Fruit fly (Drosophila melanogaster) whole organism, embryonic: ENCODE results near the gene CG16779.

Source experiments
- CG11398 ChIP-seq: fragments of 200-800 bp; sonication (Bioruptor generic); optimal IDR thresholded peaks from 2 replicates; lab custom pipeline; 2016; ENCODE audit warnings: missing biosample characterization, missing genetic modification characterization
- CG13123 ChIP-seq: fragments of 200-800 bp; sonication (Bioruptor generic); optimal IDR thresholded peaks from 2 replicates; lab custom pipeline; 2016; ENCODE audit warnings: missing biosample characterization, missing genetic modification characterization
- CG14014 ChIP-seq: fragments of 200-800 bp; sonication (Bioruptor generic); IDR thresholded peaks from 2 replicates; pipeline ENCODE4 v1.3.6; 2022; ENCODE audit warnings: missing biosample characterization, missing genetic modification characterization
- CG16815 ChIP-seq: fragments of 200-800 bp; sonication (Bioruptor generic); optimal IDR thresholded peaks from 3 replicates; lab custom pipeline; 2017; ENCODE audit warnings: missing biosample characterization, mild to moderate bottlenecking, missing genetic modification characterization
- CG17829 ChIP-seq: fragments of 200-800 bp; optimal IDR thresholded peaks from 2 replicates; lab custom pipeline; 2019; ENCODE audit warnings: missing biosample characterization, mild to moderate bottlenecking, missing genetic modification characterization, moderate library complexity
- CG1832 ChIP-seq: fragments of 200-800 bp; sonication (Bioruptor generic); optimal IDR thresholded peaks from 2 replicates; lab custom pipeline; 2017; ENCODE audit warnings: missing biosample characterization, mild to moderate bottlenecking, missing genetic modification characterization, inconsistent platforms
- CG18619 ChIP-seq: fragments of 200-800 bp; sonication (Bioruptor generic); optimal IDR thresholded peaks from 3 replicates; lab custom pipeline; 2017; ENCODE audit warnings: missing biosample characterization, mild to moderate bottlenecking, missing genetic modification characterization
- CG2199 ChIP-seq: fragments of 200-800 bp; sonication (Bioruptor generic); IDR thresholded peaks from 3 replicates; pipeline ENCODE4 v1.3.6; 2022; ENCODE audit warnings: missing biosample characterization, missing genetic modification characterization
- CG30431 ChIP-seq: fragments of 200-800 bp; sonication (Bioruptor generic); optimal IDR thresholded peaks from 2 replicates; lab custom pipeline; 2017; ENCODE audit warnings: missing biosample characterization, missing genetic modification characterization
- CG31224 ChIP-seq: fragments of 200-800 bp; sonication (Bioruptor generic); IDR thresholded peaks from 2 replicates; pipeline ENCODE4 v1.3.6; 2022; ENCODE audit warnings: missing biosample characterization, missing genetic modification characterization
- CG4730 ChIP-seq: fragments of 200-800 bp; sonication (Bioruptor generic); IDR thresholded peaks from 2 replicates; pipeline ENCODE4 v1.3.6; 2022; ENCODE audit warnings: missing biosample characterization, missing genetic modification characterization
- CG8924 ChIP-seq: fragments of 200-800 bp; optimal IDR thresholded peaks from 3 replicates; lab custom pipeline; 2019; ENCODE audit warnings: missing biosample characterization, mild to moderate bottlenecking, missing genetic modification characterization, moderate library complexity
- Camta ChIP-seq: fragments of 200-800 bp; sonication (Bioruptor generic); optimal IDR thresholded peaks from 2 replicates; lab custom pipeline; 2016; ENCODE audit warnings: missing biosample characterization, missing genetic modification characterization
- Dbx ChIP-seq: fragments of 200-800 bp; sonication (Bioruptor generic); IDR thresholded peaks from 3 replicates; pipeline ENCODE4 v1.3.6; 2022; ENCODE audit warnings: missing biosample characterization, missing genetic modification characterization
- Dip3 ChIP-seq: fragments of 200-800 bp; sonication (Bioruptor generic); optimal IDR thresholded peaks from 3 replicates; lab custom pipeline; 2016; ENCODE audit warnings: missing biosample characterization, missing genetic modification characterization
- E2f1 ChIP-seq: fragments of 200-800 bp; sonication (Bioruptor generic); IDR thresholded peaks from 2 replicates; pipeline ENCODE4 v1.3.6; 2022; ENCODE audit warnings: missing biosample characterization, missing genetic modification characterization
- Fer3 ChIP-seq: fragments of 200-800 bp; sonication (Bioruptor generic); optimal IDR thresholded peaks from 2 replicates; lab custom pipeline; 2018; ENCODE audit warnings: missing biosample characterization, mild to moderate bottlenecking, missing genetic modification characterization, moderate library complexity
- H15 ChIP-seq: fragments of 200-800 bp; sonication (Bioruptor generic); IDR thresholded peaks from 3 replicates; pipeline ENCODE4 v1.3.6; 2022; ENCODE audit warnings: missing biosample characterization, missing genetic modification characterization
- Hmr ChIP-seq: fragments of 200-800 bp; sonication (Bioruptor generic); optimal IDR thresholded peaks from 3 replicates; lab custom pipeline; 2017; ENCODE audit warnings: mild to moderate bottlenecking, missing biosample characterization, missing genetic modification reagents, missing genetic modification characterization
- Mad ChIP-seq: fragments of 200-800 bp; sonication (Bioruptor generic); optimal IDR thresholded peaks from 2 replicates; lab custom pipeline; 2016; ENCODE audit warnings: missing biosample characterization, missing genetic modification characterization
- Mes4 ChIP-seq: fragments of 200-800 bp; sonication (Bioruptor generic); optimal IDR thresholded peaks from 2 replicates; lab custom pipeline; 2016; ENCODE audit warnings: missing biosample characterization, missing genetic modification characterization
- Oli ChIP-seq: fragments of 200-800 bp; sonication (Bioruptor generic); optimal IDR thresholded peaks from 2 replicates; lab custom pipeline; 2018; ENCODE audit warnings: missing biosample characterization, mild to moderate bottlenecking, missing genetic modification characterization, moderate library complexity
- Optix ChIP-seq: fragments of 200-800 bp; sonication (Bioruptor generic); IDR thresholded peaks from 3 replicates; pipeline ENCODE4 v1.3.6; 2022; ENCODE audit warnings: missing biosample characterization, missing genetic modification characterization
- Scr ChIP-seq: fragments of 200-800 bp; sonication (Bioruptor generic); IDR thresholded peaks from 2 replicates; pipeline ENCODE4 v1.3.6; 2022; ENCODE audit warnings: missing biosample characterization, missing genetic modification characterization; ENCODE audit not compliant: partially characterized antibody
- Six4 ChIP-seq: fragments of 200-800 bp; sonication (Bioruptor generic); optimal IDR thresholded peaks from 2 replicates; lab custom pipeline; 2016; ENCODE audit warnings: missing biosample characterization, missing genetic modification characterization
- Tbp ChIP-seq: fragments of >200 bp; optimal IDR thresholded peaks from 2 replicates; lab custom pipeline; 2018; ENCODE audit warnings: missing biosample characterization, missing genetic modification characterization
- bab2 ChIP-seq: fragments of 200-800 bp; sonication (Bioruptor generic); optimal IDR thresholded peaks from 2 replicates; lab custom pipeline; 2016; ENCODE audit warnings: missing biosample characterization, missing genetic modification characterization
- br ChIP-seq: fragments of >200 bp; optimal IDR thresholded peaks from 2 replicates; lab custom pipeline; 2017
- bsh ChIP-seq, 2 experiments: fragments of 200-800 bp; sonication (Bioruptor generic); optimal IDR thresholded peaks; 2 replicates each; lab custom pipeline; 2017 to 2018; ENCODE audit warnings: mild to moderate bottlenecking in 2 of 2, missing biosample characterization in 2 of 2, missing genetic modification characterization in 2 of 2, moderate library complexity in 1 of 2
- ci ChIP-seq: fragments of 200-800 bp; sonication (Bioruptor generic); IDR thresholded peaks from 3 replicates; pipeline ENCODE4 v1.3.6; 2022; ENCODE audit warnings: missing biosample characterization, missing genetic modification characterization
- crp ChIP-seq, 2 experiments: fragments of 200-800 bp; sonication (Bioruptor generic); optimal IDR thresholded peaks; 2 replicates in 1 of 2; 3 replicates in 1 of 2; lab custom pipeline; 2017; ENCODE audit warnings: missing biosample characterization in 2 of 2, missing genetic modification characterization in 2 of 2, mild to moderate bottlenecking in 1 of 2, moderate library complexity in 1 of 2
- gfzf ChIP-seq: fragments of 200-800 bp; sonication (Bioruptor generic); optimal IDR thresholded peaks from 2 replicates; lab custom pipeline; 2016; ENCODE audit warnings: missing biosample characterization, mild to moderate bottlenecking, missing genetic modification characterization, moderate library complexity
- gsb-n ChIP-seq: fragments of 200-800 bp; sonication (Bioruptor generic); optimal IDR thresholded peaks from 3 replicates; lab custom pipeline; 2018; ENCODE audit warnings: missing biosample characterization, mild to moderate bottlenecking, missing genetic modification characterization
- hb ChIP-seq: fragments of 200-800 bp; sonication (Bioruptor generic); IDR thresholded peaks from 3 replicates; pipeline ENCODE4 v1.3.6; 2022; ENCODE audit warnings: missing biosample characterization, missing genetic modification characterization; ENCODE audit not compliant: partially characterized antibody
- lov ChIP-seq, 2 experiments: fragments of 200-800 bp in 1 of 2; fragments of >200 bp in 1 of 2; sonication (Bioruptor generic) in 1 of 2; IDR thresholded peaks in 1 of 2; optimal IDR thresholded peaks in 1 of 2; 2 replicates in 1 of 2; 3 replicates in 1 of 2; pipeline versions ENCODE4 v1.3.6 to Lab custom; 2017 to 2022; ENCODE audit warnings: missing biosample characterization in 1 of 2, missing genetic modification characterization in 1 of 2
- nerfin-2 ChIP-seq: fragments of 200-800 bp; sonication (Bioruptor generic); IDR thresholded peaks from 2 replicates; pipeline ENCODE4 v1.3.6; 2022; ENCODE audit warnings: missing biosample characterization, missing genetic modification characterization; ENCODE audit not compliant: partially characterized antibody
- otp ChIP-seq: fragments of 200-800 bp; sonication (Bioruptor generic); IDR thresholded peaks from 3 replicates; pipeline ENCODE4, ENCODE4 v1.3.6; 2022; ENCODE audit warnings: missing biosample characterization, missing genetic modification characterization
- phol ChIP-seq: fragments of 200-800 bp; sonication (Bioruptor generic); optimal IDR thresholded peaks from 3 replicates; lab custom pipeline; 2018; ENCODE audit warnings: missing biosample characterization, mild to moderate bottlenecking, missing genetic modification characterization, moderate library complexity
- pita ChIP-seq: fragments of 200-800 bp; sonication (Bioruptor generic); optimal IDR thresholded peaks from 2 replicates; lab custom pipeline; 2017; ENCODE audit warnings: missing biosample characterization, mild to moderate bottlenecking, missing genetic modification characterization
- pzg ChIP-seq: fragments of 200-800 bp; sonication (Bioruptor generic); optimal IDR thresholded peaks from 3 replicates; lab custom pipeline; 2018; ENCODE audit warnings: missing biosample characterization, mild to moderate bottlenecking, missing genetic modification characterization, moderate library complexity
- sens ChIP-seq: fragments of 200-800 bp; sonication (Bioruptor generic); peaks from one replicate; lab custom pipeline; 2016; ENCODE audit warnings: missing biosample characterization, missing genetic modification characterization
- sqz ChIP-seq: fragments of 200-800 bp; sonication (Bioruptor generic); optimal IDR thresholded peaks from 3 replicates; lab custom pipeline; 2018; ENCODE audit warnings: missing biosample characterization, mild to moderate bottlenecking, missing genetic modification characterization
- sr ChIP-seq: fragments of 200-800 bp; sonication (Bioruptor generic); IDR thresholded peaks from 3 replicates; pipeline ENCODE4 v1.3.6; 2022; ENCODE audit warnings: missing biosample characterization, missing genetic modification characterization
- tin ChIP-seq: fragments of 200-800 bp; sonication (Bioruptor generic); optimal IDR thresholded peaks from 3 replicates; lab custom pipeline; 2016; ENCODE audit warnings: missing biosample characterization, missing genetic modification characterization
- trem ChIP-seq: fragments of 200-800 bp; optimal IDR thresholded peaks from 3 replicates; lab custom pipeline; 2019; ENCODE audit warnings: missing biosample characterization, mild to moderate bottlenecking, missing genetic modification characterization, moderate library complexity
- ttk ChIP-seq: fragments of 200-800 bp; sonication (Bioruptor generic); IDR thresholded peaks from 2 replicates; pipeline ENCODE4 v2.1.2; 2022; ENCODE audit warnings: missing biosample characterization, missing genetic modification characterization
- twi ChIP-seq: fragments of 200-800 bp; optimal IDR thresholded peaks from 2 replicates; lab custom pipeline; 2019; ENCODE audit warnings: missing biosample characterization, mild to moderate bottlenecking, missing genetic modification characterization, moderate library complexity
- unc-4 ChIP-seq: fragments of 200-800 bp; sonication (Bioruptor generic); IDR thresholded peaks from 2 replicates; pipeline ENCODE4 v1.3.6; 2022; ENCODE audit warnings: missing biosample characterization, missing genetic modification characterization; ENCODE audit not compliant: partially characterized antibody
- vvl ChIP-seq: fragments of 200-800 bp; sonication (Bioruptor generic); IDR thresholded peaks from 2 replicates; pipeline ENCODE4 v1.3.6; 2022; ENCODE audit warnings: missing biosample characterization, missing genetic modification characterization
- wor ChIP-seq: fragments of 200-800 bp; sonication (Bioruptor generic); IDR thresholded peaks from 2 replicates; pipeline ENCODE4 v1.3.6; 2022; ENCODE audit warnings: missing biosample characterization, missing genetic modification characterization
- z ChIP-seq: fragments of 200-800 bp; sonication (Bioruptor generic); IDR thresholded peaks from 3 replicates; pipeline ENCODE4 v1.3.6; 2022; ENCODE audit warnings: missing biosample characterization, missing genetic modification characterization

Gene CG16779

DNA sequence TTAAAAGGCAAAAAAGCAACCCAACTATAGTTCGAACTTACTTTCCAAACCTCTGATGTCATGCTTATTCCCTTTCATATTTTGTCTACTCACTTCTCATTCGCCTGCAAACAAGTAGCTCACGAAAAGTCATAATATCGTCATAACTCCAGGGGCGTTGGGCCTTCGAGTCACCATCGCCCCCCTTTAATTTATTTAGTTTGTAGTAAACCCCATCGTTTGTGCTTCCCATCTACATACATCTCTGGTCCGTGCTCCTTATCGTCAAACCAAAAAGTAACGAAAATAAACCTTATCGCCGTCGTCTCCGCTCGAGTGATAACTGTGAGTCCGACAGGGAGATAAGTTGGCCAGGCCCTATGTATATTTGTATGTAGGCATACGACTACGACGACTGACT, 64.5 kb downstream of the CG16779 start (continued):
- peak; percentile 69 for TF ChIP-seq CG18619 (GFP tag; lab: Kevin White, UChicago)
- peak; percentile 15 for TF ChIP-seq pzg (GFP tag; lab: Kevin White, UChicago)
- peak; percentile 85 for TF ChIP-seq Dbx (GFP tag; lab: Robert Waterston, UW)
- peak; percentile 34 for TF ChIP-seq Six4 (GFP tag; lab: Kevin White, UChicago)
- peak; percentile 76 for TF ChIP-seq Hmr (GFP tag; lab: Kevin White, UChicago)
- TF ChIP-seq CG13123 (GFP tag; lab: Kevin White, UChicago), result no peak
- peak; percentile 66 for TF ChIP-seq Dip3 (GFP tag; lab: Kevin White, UChicago)
- TF ChIP-seq bab2, result peak; percentile 55
- no peak for TF ChIP-seq z
- no peak for TF ChIP-seq br
- peak; percentile 38 for TF ChIP-seq Mad (GFP tag; lab: Kevin White, UChicago)
- TF ChIP-seq CG2199 (GFP tag; lab: Robert Waterston, UW), result no peak; the same call in 1 of the 3 replicates
- TF ChIP-seq pita (GFP tag; lab: Kevin White, UChicago), result no peak
- TF ChIP-seq Tbp (GFP tag; lab: Kevin White, UChicago), result no peak
- peak; percentile 14 for TF ChIP-seq sqz
- TF ChIP-seq trem (tag; lab: Kevin White, UChicago), result no peak
- TF ChIP-seq gfzf (GFP tag; lab: Kevin White, UChicago), result no peak
- TF ChIP-seq Optix (GFP tag; lab: Robert Waterston, UW), result 0 out of 3 replicates have a peak, but pooled peaks have one; percentile 47
- TF ChIP-seq Camta, result peak; percentile 31
- peak; percentile 31 for TF ChIP-seq phol (tag; lab: Kevin White, UChicago)
- no peak for TF ChIP-seq Mes4 (GFP tag; lab: Kevin White, UChicago)
- peak; percentile 84 for TF ChIP-seq ci
- no peak for TF ChIP-seq CG30431 (GFP tag; lab: Kevin White, UChicago)
- peak; percentile 62; the same call in 1 of the 3 replicates for TF ChIP-seq otp (GFP tag; lab: Robert Waterston, UW)
- no peak for TF ChIP-seq gsb-n (tag; lab: Kevin White, UChicago)
- TF ChIP-seq twi (tag; lab: Kevin White, UChicago), result no peak
- no peak for TF ChIP-seq nerfin-2 (GFP tag; lab: Robert Waterston, UW)
- TF ChIP-seq CG31224 (GFP tag; lab: Robert Waterston, UW), result peak; percentile 31; the same call in 1 of the 2 replicates
- TF ChIP-seq lov (optimal IDR thresholded peaks at IDR 0.05; lab: Kevin White, UChicago), result no peak
- no peak for TF ChIP-seq lov (GFP tag; IDR thresholded peaks at IDR 0.05; lab: Robert Waterston, UW)
- no peak for TF ChIP-seq Oli (tag; lab: Kevin White, UChicago)
- peak; percentile 90 for TF ChIP-seq sens (GFP tag; lab: Kevin White, UChicago)
- TF ChIP-seq CG1832 (GFP tag; lab: Kevin White, UChicago), result no peak
- TF ChIP-seq CG14014 (GFP tag; lab: Robert Waterston, UW), result peak; percentile 79
- no peak for TF ChIP-seq unc-4
- TF ChIP-seq ttk (GFP tag; lab: Robert Waterston, UW), result no peak
- TF ChIP-seq H15 (GFP tag; lab: Robert Waterston, UW), result no peak
- no peak for TF ChIP-seq E2f1
- peak; percentile 35 for TF ChIP-seq CG16815
- peak; percentile 32 for TF ChIP-seq CG11398 (GFP tag; lab: Kevin White, UChicago)
- TF ChIP-seq Fer3 (tag; lab: Kevin White, UChicago), result peak; percentile 86
- TF ChIP-seq tin, result peak; percentile 39
- TF ChIP-seq CG17829 (tag; lab: Kevin White, UChicago), result peak; percentile 53
- TF ChIP-seq hb (GFP tag; lab: Robert Waterston, UW), result no peak
- TF ChIP-seq CG8924 (tag; lab: Kevin White, UChicago), result peak; percentile 71
- TF ChIP-seq bsh (GFP tag; optimal IDR thresholded peaks at IDR 0.05; lab: Kevin White, UChicago), result peak in 1 of 2 experiments; percentile 65
- TF ChIP-seq sr, result no peak
- no peak for TF ChIP-seq wor (GFP tag; lab: Robert Waterston, UW)
- peak; percentile 62 for TF ChIP-seq vvl
- peak; percentile 53; the same call in 1 of the 2 replicates for TF ChIP-seq CG4730
- TF ChIP-seq Scr (GFP tag; lab: Robert Waterston, UW), result no peak
- no peak for TF ChIP-seq crp (GFP tag; optimal IDR thresholded peaks at IDR 0.05; lab: Kevin White, UChicago)
